Fruit fly (Drosophila melanogaster): ENCODE results near the gene ScsbetaA.

ScsbetaA gene

DNA sequence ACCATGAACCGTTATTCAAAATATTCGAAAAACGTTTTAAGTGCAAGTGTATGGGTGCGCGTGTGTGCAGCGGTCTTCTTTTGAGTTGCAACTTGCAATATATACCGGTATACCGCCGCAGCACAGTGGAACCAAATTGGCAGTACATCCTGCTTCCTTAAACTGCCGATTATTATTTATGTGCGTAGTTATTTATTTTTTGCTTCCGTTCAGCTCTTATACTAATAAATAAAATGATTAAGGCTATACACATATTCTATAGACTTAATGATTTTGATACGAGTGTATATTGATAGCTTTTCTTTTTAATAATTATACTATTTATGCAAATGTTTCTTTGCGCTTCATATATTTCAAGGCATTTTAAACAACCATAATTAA lies 31.4 kb downstream of the ScsbetaA start:
- TF ChIP-seq kay (GFP tag; ENCODE audit: borderline replicate concordance) (no peak), CG14711 (tag; optimal IDR thresholded peaks at IDR 0.05) (no peak), cnc (optimal IDR thresholded peaks at IDR 0.05) (no peak), tj (GFP tag; optimal IDR thresholded peaks at IDR 0.05) (no peak), ovo (GFP tag; optimal IDR thresholded peaks at IDR 0.05) (no peak), CG12768 (GFP tag; optimal IDR thresholded peaks at IDR 0.05) (no peak), Clk (GFP tag; optimal IDR thresholded peaks at IDR 0.05) (no peak), bab1 (GFP tag; optimal IDR thresholded peaks at IDR 0.05) (no peak), toe (GFP tag; optimal IDR thresholded peaks at IDR 0.05) (no peak), CG5204 (GFP tag; optimal IDR thresholded peaks at IDR 0.05) (no peak), Hr96 (GFP tag; optimal IDR thresholded peaks at IDR 0.05) (no peak), CG1620 (GFP tag; optimal IDR thresholded peaks at IDR 0.05) (no peak), Mnt (GFP tag; optimal IDR thresholded peaks at IDR 0.05) (no peak)

dm6 chr3R:8970707-8971106 lies 32.2 kb downstream of the ScsbetaA start:
- TF ChIP-seq CG7101 (tag; optimal IDR thresholded peaks at IDR 0.05) (no peak), kay (GFP tag; ENCODE audit: borderline replicate concordance) (no peak), Clk (GFP tag; optimal IDR thresholded peaks at IDR 0.05) (no peak), bab1 (GFP tag; optimal IDR thresholded peaks at IDR 0.05) (no peak), Mnt (GFP tag; optimal IDR thresholded peaks at IDR 0.05) (no peak), CG12768 (GFP tag; optimal IDR thresholded peaks at IDR 0.05) (no peak), cic (GFP tag; optimal IDR thresholded peaks at IDR 0.05) (no peak), CG7045 (GFP tag; optimal IDR thresholded peaks at IDR 0.05) (no peak), tj (GFP tag; optimal IDR thresholded peaks at IDR 0.05) (no peak), toe (GFP tag; optimal IDR thresholded peaks at IDR 0.05) (no peak), cnc (optimal IDR thresholded peaks at IDR 0.05) (no peak), CG5204 (GFP tag; optimal IDR thresholded peaks at IDR 0.05) (no peak), CG14711 (tag; optimal IDR thresholded peaks at IDR 0.05) (no peak), ovo (GFP tag; optimal IDR thresholded peaks at IDR 0.05) (no peak), pad (GFP tag; optimal IDR thresholded peaks at IDR 0.05) (no peak), CG33017 (tag; optimal IDR thresholded peaks at IDR 0.05) (no peak), Hr96 (GFP tag; optimal IDR thresholded peaks at IDR 0.05) (no peak)

DNA sequence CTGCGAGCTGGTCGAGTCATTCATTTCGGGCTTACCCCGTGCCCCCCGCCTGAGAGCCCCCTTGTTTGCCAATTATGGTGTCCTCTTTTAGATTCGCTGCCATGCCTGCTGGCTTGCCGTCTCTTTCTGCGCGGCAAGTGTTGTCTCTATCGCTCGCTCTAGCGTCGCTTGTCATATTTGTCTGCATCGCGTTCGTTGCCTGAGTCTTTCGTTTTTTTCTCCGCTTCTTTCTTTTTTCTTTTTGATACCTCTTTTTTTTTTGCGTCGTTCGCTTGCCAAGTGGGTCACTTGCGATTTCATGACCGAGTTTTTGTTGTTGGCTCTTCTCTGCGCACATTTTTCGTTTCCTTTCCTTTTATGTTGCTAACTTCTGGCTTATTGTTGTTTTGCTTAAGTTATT lies 33.3 kb downstream of the ScsbetaA start:
- TF ChIP-seq kay (GFP tag; ENCODE audit: borderline replicate concordance): no peak

DNA sequence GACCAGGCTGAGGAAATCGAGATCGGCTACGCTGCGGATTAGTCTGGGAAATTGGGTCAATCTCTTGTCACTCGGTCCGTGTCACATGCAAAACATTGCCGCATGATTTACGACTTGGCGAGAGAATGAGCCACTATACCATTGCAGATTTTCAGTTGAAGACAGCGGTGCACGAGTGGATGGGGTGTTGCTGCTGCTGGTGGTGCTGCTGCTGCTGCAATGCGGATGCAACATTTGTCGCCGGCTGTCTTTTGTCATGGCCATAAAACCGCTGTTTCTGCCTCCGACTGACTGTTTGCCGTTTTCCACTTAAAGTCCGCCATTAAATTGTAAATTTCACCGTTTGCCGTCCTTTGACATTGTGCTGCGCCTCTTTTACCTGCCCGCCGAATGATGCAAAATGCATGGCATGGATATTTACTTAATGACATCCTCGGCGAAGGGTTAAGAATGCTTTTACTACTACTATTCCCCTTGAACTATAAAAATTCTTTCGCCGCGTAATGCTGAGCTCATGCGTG lies 37.6 kb downstream of the ScsbetaA start:
- no peak for TF ChIP-seq cic (GFP tag; optimal IDR thresholded peaks at IDR 0.05)
- TF ChIP-seq Mnt (GFP tag; optimal IDR thresholded peaks at IDR 0.05): no peak
- no peak for TF ChIP-seq CG14711 (tag; optimal IDR thresholded peaks at IDR 0.05)
- TF ChIP-seq CG12768 (GFP tag; optimal IDR thresholded peaks at IDR 0.05): no peak
- TF ChIP-seq kay (GFP tag; ENCODE audit: borderline replicate concordance): no peak
- TF ChIP-seq Crg-1 (GFP tag; optimal IDR thresholded peaks at IDR 0.05): no peak
- TF ChIP-seq pad (GFP tag; optimal IDR thresholded peaks at IDR 0.05): no peak
- no peak for TF ChIP-seq CG11617 (GFP tag; optimal IDR thresholded peaks at IDR 0.05)

DNA sequence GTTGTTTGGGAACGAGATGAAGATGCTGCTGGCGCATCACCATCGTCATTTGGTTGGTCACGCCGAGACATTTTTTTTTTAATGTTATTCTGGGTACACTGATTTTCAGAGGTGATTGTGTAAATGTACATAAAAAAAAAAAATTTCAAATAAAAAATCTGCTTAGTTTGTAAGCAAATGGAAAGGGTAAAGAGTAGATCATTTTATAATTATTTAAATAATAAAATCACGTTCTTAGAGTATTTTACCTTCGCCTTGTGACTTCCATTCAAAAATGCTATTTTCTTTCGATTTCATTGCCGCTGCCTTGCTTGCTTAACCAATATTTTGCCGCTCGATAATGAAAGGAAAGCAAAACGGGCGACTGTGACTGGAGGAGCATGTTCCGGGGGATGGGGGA lies 40.2 kb downstream of the ScsbetaA start:
- TF ChIP-seq Clk (GFP tag; optimal IDR thresholded peaks at IDR 0.05): no peak
- TF ChIP-seq Hr96 (GFP tag; optimal IDR thresholded peaks at IDR 0.05): no peak
- no peak for TF ChIP-seq Mnt (GFP tag; optimal IDR thresholded peaks at IDR 0.05)
- no peak for TF ChIP-seq cnc (optimal IDR thresholded peaks at IDR 0.05)
- no peak for TF ChIP-seq cic (GFP tag; optimal IDR thresholded peaks at IDR 0.05)
- TF ChIP-seq kay (GFP tag; ENCODE audit: borderline replicate concordance): no peak
- no peak for TF ChIP-seq CG1620 (GFP tag; optimal IDR thresholded peaks at IDR 0.05)
- TF ChIP-seq CG12768 (GFP tag; optimal IDR thresholded peaks at IDR 0.05): no peak
- TF ChIP-seq Crg-1 (GFP tag; optimal IDR thresholded peaks at IDR 0.05): no peak
- no peak for TF ChIP-seq CG33017 (tag; optimal IDR thresholded peaks at IDR 0.05)
- TF ChIP-seq CG7101 (tag; optimal IDR thresholded peaks at IDR 0.05): no peak
- TF ChIP-seq CG14711 (tag; optimal IDR thresholded peaks at IDR 0.05): no peak
- no peak for TF ChIP-seq pad (GFP tag; optimal IDR thresholded peaks at IDR 0.05)
- no peak for TF ChIP-seq CG7045 (GFP tag; optimal IDR thresholded peaks at IDR 0.05)
- TF ChIP-seq CG5204 (GFP tag; optimal IDR thresholded peaks at IDR 0.05): no peak

- TF ChIP-seq toe (GFP tag; optimal IDR thresholded peaks at IDR 0.05) (peak; percentile 28), CG7101 (tag; optimal IDR thresholded peaks at IDR 0.05) (no peak), CG1620 (GFP tag; optimal IDR thresholded peaks at IDR 0.05) (no peak), kay (GFP tag; ENCODE audit: borderline replicate concordance) (no peak), Mnt (GFP tag; optimal IDR thresholded peaks at IDR 0.05) (no peak), CG12768 (GFP tag; optimal IDR thresholded peaks at IDR 0.05) (peak; percentile 39)
These were observed 41.6 kb downstream of the ScsbetaA start for dm6 chr3R:8979850-8980775.

DNA sequence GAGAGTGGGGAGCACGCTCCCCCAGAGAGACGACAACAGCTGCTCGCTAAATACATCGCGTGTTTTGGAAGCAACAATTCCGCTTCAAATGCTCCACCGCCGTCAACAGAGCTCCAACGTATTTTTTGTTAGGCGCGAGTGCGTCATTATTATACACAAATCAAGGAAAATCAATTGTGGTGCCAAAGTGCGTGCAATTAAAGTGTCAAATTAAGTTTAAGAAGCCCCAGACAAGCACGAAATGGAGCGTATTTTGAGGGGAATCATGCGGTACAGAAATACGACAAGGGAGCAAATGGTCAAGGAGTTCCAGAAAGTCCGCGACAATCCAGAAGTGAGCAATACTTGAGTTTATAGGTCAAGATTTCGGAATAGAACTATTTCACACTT lies 42.2 kb downstream of the ScsbetaA start, which contains the start of gene CAHbeta:
Gene CAHbeta, plus strand, starts transcription at position 85 of the 390 bp plus-strand sequence.
- TF ChIP-seq cnc (optimal IDR thresholded peaks at IDR 0.05) (no peak), Crg-1 (GFP tag; optimal IDR thresholded peaks at IDR 0.05) (no peak), CG14711 (tag; optimal IDR thresholded peaks at IDR 0.05) (peak; percentile 11), pad (GFP tag; optimal IDR thresholded peaks at IDR 0.05) (peak; percentile 34), Clk (GFP tag; optimal IDR thresholded peaks at IDR 0.05) (no peak), bab1 (GFP tag; optimal IDR thresholded peaks at IDR 0.05) (peak; percentile 57), CG1620 (GFP tag; optimal IDR thresholded peaks at IDR 0.05) (no peak), toe (GFP tag; optimal IDR thresholded peaks at IDR 0.05) (no peak), ovo (GFP tag; optimal IDR thresholded peaks at IDR 0.05) (no peak), CG5204 (GFP tag; optimal IDR thresholded peaks at IDR 0.05) (no peak), cic (GFP tag; optimal IDR thresholded peaks at IDR 0.05) (peak; percentile 32), Mnt (GFP tag; optimal IDR thresholded peaks at IDR 0.05) (peak; percentile 50), CG11617 (GFP tag; optimal IDR thresholded peaks at IDR 0.05) (peak; percentile 32), CG33017 (tag; optimal IDR thresholded peaks at IDR 0.05) (no peak), CG7101 (tag; optimal IDR thresholded peaks at IDR 0.05) (peak; percentile 9), CG7045 (GFP tag; optimal IDR thresholded peaks at IDR 0.05) (peak; percentile 44), Hr96 (GFP tag; optimal IDR thresholded peaks at IDR 0.05) (peak; percentile 53), tj (GFP tag; optimal IDR thresholded peaks at IDR 0.05) (no peak), kay (GFP tag; ENCODE audit: borderline replicate concordance) (peak; percentile 95), CG12768 (GFP tag; optimal IDR thresholded peaks at IDR 0.05) (peak; percentile 67)

Data from whole organism, adult.